Worm (Caenorhabditis elegans): ENCODE data around the gene F53H4.4.

F53H4.4 gene

ce11 chrX:15847543-15848087, 18.6 kb upstream of the F53H4.4 start, which contains the start of gene F59F4.3:
F59F4.3 (minus strand) TSS chrX:15847593.
- TF ChIP-seq nhr-80 (tag; optimal IDR thresholded peaks at IDR 0.05) (peak; percentile 22), B0336.3 (GFP tag; IDR thresholded peaks at IDR 0.05) (no peak)

- no peak for TF ChIP-seq madf-10 (tag; optimal IDR thresholded peaks at IDR 0.05)
- TF ChIP-seq F57A8.1 (GFP tag; optimal IDR thresholded peaks at IDR 0.05): no peak
- TF ChIP-seq tbx-9 (tag; optimal IDR thresholded peaks at IDR 0.05; ENCODE audit: borderline replicate concordance): no peak
- no peak for TF ChIP-seq let-607 (tag; optimal IDR thresholded peaks at IDR 0.05)
- no peak for TF ChIP-seq nfyb-1 (GFP tag; IDR thresholded peaks at IDR 0.05)
- TF ChIP-seq lir-1 (GFP tag; conservative IDR thresholded peaks at IDR 0.05): no peak
- no peak for TF ChIP-seq hmg-1.2 (GFP tag; IDR thresholded peaks at IDR 0.05)
- no peak for TF ChIP-seq cebp-2 (GFP tag; IDR thresholded peaks at IDR 0.05)
- TF ChIP-seq snpc-1.1 (tag; optimal IDR thresholded peaks at IDR 0.05; ENCODE audit: insufficient read depth): no peak
- no peak for TF ChIP-seq C06A6.2 (GFP tag; conservative IDR thresholded peaks at IDR 0.05)
- no peak for TF ChIP-seq dpff-1 (tag; optimal IDR thresholded peaks at IDR 0.05)
- TF ChIP-seq nhr-27 (tag; optimal IDR thresholded peaks at IDR 0.05): no peak
- TF ChIP-seq Y53G8AR.9 (GFP tag; conservative IDR thresholded peaks at IDR 0.05): no peak
- TF ChIP-seq zim-3 (tag; optimal IDR thresholded peaks at IDR 0.05): no peak
- TF ChIP-seq lsl-1 (GFP tag; optimal IDR thresholded peaks at IDR 0.05): no peak
- TF ChIP-seq ZK185.1 (tag; optimal IDR thresholded peaks at IDR 0.05; ENCODE audit: poor library complexity, severe bottlenecking): no peak
- TF ChIP-seq mxl-1 (tag; optimal IDR thresholded peaks at IDR 0.05): no peak
- no peak for TF ChIP-seq dox-1 (GFP tag; IDR thresholded peaks at IDR 0.05)
- TF ChIP-seq F39B2.1 (GFP tag; IDR thresholded peaks at IDR 0.05): no peak
- no peak for TF ChIP-seq sptf-2 (GFP tag; optimal IDR thresholded peaks at IDR 0.05)
Observed at ce11 chrX:15848867-15849266, 17.3 kb upstream of the F53H4.4 start.

ce11 chrX:15849397-15849935, 16.7 kb upstream of the F53H4.4 start, which contains the start of gene acl-1:
acl-1 (plus strand) TSS chrX:15849885.
- peak; percentile 82 for TF ChIP-seq K12H6.12 (tag; optimal IDR thresholded peaks at IDR 0.05)
- no peak for TF ChIP-seq madf-6 (GFP tag; IDR thresholded peaks at IDR 0.05)
- TF ChIP-seq F57A8.1 (GFP tag; optimal IDR thresholded peaks at IDR 0.05): no peak
- peak; percentile 15; the same call in 1 of the 2 replicates for TF ChIP-seq dox-1 (GFP tag; IDR thresholded peaks at IDR 0.05)
- no peak for TF ChIP-seq nhr-90 (tag; optimal IDR thresholded peaks at IDR 0.05)
- TF ChIP-seq ceh-100 (GFP tag; IDR thresholded peaks at IDR 0.05): no peak
- no peak for TF ChIP-seq sptf-2 (GFP tag; optimal IDR thresholded peaks at IDR 0.05)
- TF ChIP-seq egrh-3 (GFP tag; IDR thresholded peaks at IDR 0.05): no peak
- no peak for TF ChIP-seq nfyb-1 (GFP tag; IDR thresholded peaks at IDR 0.05)
- no peak for TF ChIP-seq D2030.7 (GFP tag; IDR thresholded peaks at IDR 0.05)
- TF ChIP-seq lin-26 (GFP tag; IDR thresholded peaks at IDR 0.05): no peak
- TF ChIP-seq let-607 (tag; optimal IDR thresholded peaks at IDR 0.05): peak in 1 of 2 experiments; percentile 76
- peak in 1 of 3 experiments; percentile 39 for TF ChIP-seq lin-35 (GFP tag; optimal IDR thresholded peaks at IDR 0.05)
- TF ChIP-seq lsy-27 (tag; optimal IDR thresholded peaks at IDR 0.05; ENCODE audit: borderline replicate concordance, insufficient read depth): no peak
- peak; percentile 8 for TF ChIP-seq tbp1 (GFP tag; optimal IDR thresholded peaks at IDR 0.05)
- peak; percentile 97 for TF ChIP-seq attf-3 (GFP tag; conservative IDR thresholded peaks at IDR 0.05)
- no peak for TF ChIP-seq hsf-1 (GFP tag; IDR thresholded peaks at IDR 0.05)
- no peak for TF ChIP-seq ztf-28 (GFP tag; IDR thresholded peaks at IDR 0.05)
- no peak for TF ChIP-seq cebp-1 (GFP tag; IDR thresholded peaks at IDR 0.05)
- peak; percentile 55 for TF ChIP-seq cebp-1 (tag; optimal IDR thresholded peaks at IDR 0.05)
- peak; percentile 26 for TF ChIP-seq snpc-1.1 (tag; optimal IDR thresholded peaks at IDR 0.05; ENCODE audit: insufficient read depth)
- TF ChIP-seq F33H1.4 (GFP tag; IDR thresholded peaks at IDR 0.05): no peak
- no peak for TF ChIP-seq efl-1 (GFP tag; optimal IDR thresholded peaks at IDR 0.05)
- TF ChIP-seq snpc-4 (GFP tag; optimal IDR thresholded peaks at IDR 0.05): no peak
- TF ChIP-seq snpc-4 (tag; optimal IDR thresholded peaks at IDR 0.05): peak in 2 of 4 experiments; percentile 30 to 55
- TF ChIP-seq ceh-79 (tag; optimal IDR thresholded peaks at IDR 0.05): no peak
- TF ChIP-seq mcd-1 (GFP tag; IDR thresholded peaks at IDR 0.05): peak; percentile 42; the same call in 1 of the 2 replicates
- TF ChIP-seq cebp-2 (GFP tag; IDR thresholded peaks at IDR 0.05): no peak
- TF ChIP-seq lin-54 (GFP tag; optimal IDR thresholded peaks at IDR 0.05): no peak
